Fruit fly (Drosophila melanogaster): Measurements from ENCODE around the gene mtrm.

mtrm gene

dm6 chr3L:8440771-8441549 is 28.1 kb downstream of the mtrm start (continued):
- TF ChIP-seq run (tag; optimal IDR thresholded peaks at IDR 0.05) (no peak), schlank (tag; optimal IDR thresholded peaks at IDR 0.05) (no peak), B-H2 (GFP tag; optimal IDR thresholded peaks at IDR 0.05) (no peak), CG12236 (GFP tag; optimal IDR thresholded peaks at IDR 0.05) (no peak), seq (GFP tag; IDR thresholded peaks at IDR 0.05) (no peak; the same call in 1 of the 2 replicates), Lim3 (GFP tag; IDR thresholded peaks at IDR 0.05) (no peak), Hr78 (GFP tag; optimal IDR thresholded peaks at IDR 0.05) (no peak), CG9817 (tag; optimal IDR thresholded peaks at IDR 0.05) (no peak), zen2 (GFP tag; IDR thresholded peaks at IDR 0.05; ENCODE audit: partially characterized antibody) (no peak), HLH4C (GFP tag; IDR thresholded peaks at IDR 0.05; ENCODE audit: partially characterized antibody) (no peak), MBD-R2 (GFP tag; IDR thresholded peaks at IDR 0.05) (no peak), cas (GFP tag; IDR thresholded peaks at IDR 0.05) (no peak), CG4820 (GFP tag; optimal IDR thresholded peaks at IDR 0.05) (no peak), Doc2 (GFP tag; IDR thresholded peaks at IDR 0.05) (no peak), aop (GFP tag; IDR thresholded peaks at IDR 0.05) (no peak), stwl (tag; optimal IDR thresholded peaks at IDR 0.05) (no peak), CG12219 (GFP tag; optimal IDR thresholded peaks at IDR 0.05) (no peak), Fer1 (GFP tag; optimal IDR thresholded peaks at IDR 0.05) (peak; percentile 17), ttk (GFP tag; IDR thresholded peaks at IDR 0.05) (no peak), Nf-YA (GFP tag; IDR thresholded peaks at IDR 0.05) (no peak), unc-4 (GFP tag; IDR thresholded peaks at IDR 0.05; ENCODE audit: partially characterized antibody) (no peak), chm (GFP tag; IDR thresholded peaks at IDR 0.05) (no peak), bigmax (GFP tag; optimal IDR thresholded peaks at IDR 0.05) (no peak), Neu2 (GFP tag; optimal IDR thresholded peaks at IDR 0.05; ENCODE audit: borderline replicate concordance) (no peak), tx (GFP tag; optimal IDR thresholded peaks at IDR 0.05) (no peak), Elba2 (GFP tag; optimal IDR thresholded peaks at IDR 0.05) (no peak), tll (GFP tag; optimal IDR thresholded peaks at IDR 0.05) (no peak), Blimp-1 (GFP tag; optimal IDR thresholded peaks at IDR 0.05) (no peak), CG33557 (GFP tag; optimal IDR thresholded peaks at IDR 0.05) (no peak), HLH54F (GFP tag; optimal IDR thresholded peaks at IDR 0.05) (peak; percentile 38), CG11456 (GFP tag; IDR thresholded peaks at IDR 0.05) (no peak), CG14965 (GFP tag; optimal IDR thresholded peaks at IDR 0.05; ENCODE audit: borderline replicate concordance) (no peak), CG16815 (GFP tag; optimal IDR thresholded peaks at IDR 0.05) (no peak), CG5953 (GFP tag; IDR thresholded peaks at IDR 0.05) (no peak), CG33213 (GFP tag; optimal IDR thresholded peaks at IDR 0.05) (no peak), Optix (GFP tag; IDR thresholded peaks at IDR 0.05) (no peak), Oaz (GFP tag; IDR thresholded peaks at IDR 0.05) (no peak), H15 (GFP tag; IDR thresholded peaks at IDR 0.05) (no peak), lbe (GFP tag; optimal IDR thresholded peaks at IDR 0.05) (no peak), eyg (GFP tag; optimal IDR thresholded peaks at IDR 0.05) (peak; percentile 44), gsb-n (tag; optimal IDR thresholded peaks at IDR 0.05) (no peak), ham (GFP tag; IDR thresholded peaks at IDR 0.05) (no peak), Pdp1 (GFP tag; optimal IDR thresholded peaks at IDR 0.05) (peak in 1 of 2 experiments; percentile 30), p53 (GFP tag; optimal IDR thresholded peaks at IDR 0.05) (no peak), Doc3 (GFP tag; IDR thresholded peaks at IDR 0.05; ENCODE audit: partially characterized antibody) (no peak), CG2120 (GFP tag; optimal IDR thresholded peaks at IDR 0.05) (peak; percentile 58), CG6272 (GFP tag; IDR thresholded peaks at IDR 0.05) (no peak), E2f2 (GFP tag; IDR thresholded peaks at IDR 0.05) (peak; percentile 7; the same call in 1 of the 2 replicates), CG6813 (GFP tag; optimal IDR thresholded peaks at IDR 0.05) (peak; percentile 17)
